Fruit fly (Drosophila melanogaster): ENCODE results near the gene Spt20.

dm6 chr3L:13476566-13477452 is 25.7 kb upstream of the Spt20 start:
- TF ChIP-seq usp (GFP tag; optimal IDR thresholded peaks at IDR 0.05) (no peak), pan (optimal IDR thresholded peaks at IDR 0.05) (no peak), EcR (GFP tag; optimal IDR thresholded peaks at IDR 0.05) (no peak), CG8478 (optimal IDR thresholded peaks at IDR 0.05) (no peak), psq (optimal IDR thresholded peaks at IDR 0.05) (no peak), Dll (optimal IDR thresholded peaks at IDR 0.05) (peak; percentile 100)
